Fruit fly (Drosophila melanogaster): ENCODE results near the gene CG10428.

DNA sequence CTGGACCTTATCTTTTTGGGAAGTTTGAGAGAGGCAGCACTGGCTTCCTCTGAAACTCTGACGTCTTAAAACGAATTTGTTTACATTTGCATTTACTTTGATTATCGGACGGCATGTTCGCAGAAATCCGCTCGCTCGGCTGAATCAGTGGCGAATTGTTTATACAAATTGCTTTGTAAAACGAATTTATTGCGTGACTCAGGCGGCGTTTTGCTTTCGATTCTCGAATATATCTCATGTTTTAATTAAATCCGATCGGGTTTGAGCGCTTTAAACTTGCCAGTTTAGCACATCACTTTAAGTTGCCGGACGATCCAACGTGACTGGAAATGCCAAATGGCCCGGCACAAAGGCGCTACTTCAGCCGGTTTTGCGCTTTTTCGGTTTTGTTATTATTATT, 35.5 kb downstream of the CG10428 start:
- no peak for TF ChIP-seq CG10543 (GFP tag; optimal IDR thresholded peaks at IDR 0.05)
- TF ChIP-seq CG42726 (GFP tag; IDR thresholded peaks at IDR 0.05; ENCODE audit: partially characterized antibody), result no peak
- no peak for TF ChIP-seq NC2β (GFP tag; optimal IDR thresholded peaks at IDR 0.05)
- no peak for TF ChIP-seq HmgZ (tag; optimal IDR thresholded peaks at IDR 0.05)
- TF ChIP-seq Ets97D (GFP tag; optimal IDR thresholded peaks at IDR 0.05), result no peak
- TF ChIP-seq CG12299 (tag; optimal IDR thresholded peaks at IDR 0.05), result no peak
